Worm (Caenorhabditis elegans) whole organism, early embryonic: ENCODE data around the gene C01G12.5.

Experiments
- F13C5.2 ChIP-seq: sonication (generic microtip); optimal IDR thresholded peaks from 2 replicates; lab custom pipeline; 2017; ENCODE audit warnings: mild to moderate bottlenecking, missing genetic modification characterization, inconsistent platforms, missing compliant biosample characterization
- aly-1 ChIP-seq: sonication (generic microtip); optimal IDR thresholded peaks from 2 replicates; lab custom pipeline; 2016; ENCODE audit warnings: missing genetic modification characterization, missing compliant biosample characterization
- ama-1 ChIP-seq: fragments of 150-350 bp; optimal IDR thresholded peaks from 2 replicates; lab custom pipeline; 2014
- ceh-13 ChIP-seq: fragments of 200-800 bp; sonication (Bioruptor generic); optimal IDR thresholded peaks from 2 replicates; lab custom pipeline; 2018; ENCODE audit warnings: mild to moderate bottlenecking, missing genetic modification characterization, missing compliant biosample characterization
- ceh-36 ChIP-seq: sonication (generic microtip); optimal IDR thresholded peaks from 2 replicates; lab custom pipeline; 2016; ENCODE audit warnings: missing genetic modification characterization, inconsistent platforms, missing compliant biosample characterization
- ets-7 ChIP-seq: sonication (generic microtip); optimal IDR thresholded peaks from 2 replicates; lab custom pipeline; 2016; ENCODE audit warnings: missing genotype, missing genetic modification characterization, missing compliant biosample characterization
- flt-1 ChIP-seq: fragments of 200-800 bp; sonication (Bioruptor generic); IDR thresholded peaks from 2 replicates; pipeline ENCODE4 v1.3.6; 2022; ENCODE audit warnings: missing genetic modification characterization, missing compliant biosample characterization
- hmbx-1 ChIP-seq: sonication (generic microtip); optimal IDR thresholded peaks from 2 replicates; lab custom pipeline; 2016; ENCODE audit warnings: mild to moderate bottlenecking, missing genetic modification characterization, missing compliant biosample characterization
- hmg-4 ChIP-seq: fragments of 200-800 bp; sonication (Bioruptor generic); optimal IDR thresholded peaks from 2 replicates; lab custom pipeline; 2018; ENCODE audit warnings: mild to moderate bottlenecking, missing genetic modification characterization, missing compliant biosample characterization
- pes-1 ChIP-seq: fragments of 200-800 bp; sonication (Bioruptor generic); IDR thresholded peaks from 2 replicates; pipeline ENCODE4 v1.3.6; 2022; ENCODE audit warnings: missing genetic modification reagents, missing genetic modification characterization, missing compliant biosample characterization
- scrt-1 ChIP-seq: fragments of 200-800 bp; sonication (Bioruptor generic); IDR thresholded peaks from 2 replicates; pipeline ENCODE4 v1.3.6; 2022; ENCODE audit warnings: missing genetic modification characterization, missing compliant biosample characterization
- tbx-11 ChIP-seq: fragments of 200-800 bp; sonication (Bioruptor generic); IDR thresholded peaks from 2 replicates; pipeline ENCODE4 v1.3.6; 2022; ENCODE audit warnings: missing genetic modification characterization, missing compliant biosample characterization
- tbx-37 ChIP-seq: fragments of 200-800 bp; sonication (Bioruptor generic); conservative IDR thresholded peaks from 2 replicates; pipeline ENCODE4 v1.3.6; 2022; ENCODE audit warnings: missing genetic modification reagents, missing genetic modification characterization, missing compliant biosample characterization
- tra-4 ChIP-seq: sonication (generic microtip); optimal IDR thresholded peaks from 2 replicates; lab custom pipeline; 2017; ENCODE audit warnings: missing genetic modification characterization, missing compliant biosample characterization

- TF ChIP-seq ama-1 (no peak), scrt-1 (GFP tag; lab: Robert Waterston, UW) (no peak), tra-4 (tag; lab: Kevin White, UChicago) (no peak), aly-1 (tag; lab: Kevin White, UChicago) (no peak), ceh-36 (no peak), hmbx-1 (tag; lab: Kevin White, UChicago) (no peak), tbx-11 (no peak), hmg-4 (GFP tag; lab: Kevin White, UChicago) (no peak), pes-1 (GFP tag; lab: Robert Waterston, UW) (no peak), F13C5.2 (tag; lab: Kevin White, UChicago) (no peak), flt-1 (no peak), ets-7 (tag; lab: Kevin White, UChicago) (no peak), tbx-37 (no peak), ceh-13 (GFP tag; lab: Kevin White, UChicago) (no peak)
These were observed 17.7 kb upstream of the C01G12.5 start for ce11 chrII:14605026-14605425.
